Fruit fly (Drosophila melanogaster) whole organism, embryonic: ENCODE data around the gene Rchy1.

ENCODE experiments used
- Aef1 ChIP-seq: fragments of 200-800 bp; sonication (Bioruptor generic); IDR thresholded peaks from 3 replicates; pipeline ENCODE4 v1.3.6; 2022; ENCODE audit warnings: missing biosample characterization, missing genetic modification characterization
- CG10209 ChIP-seq: fragments of 200-800 bp; sonication (Bioruptor generic); optimal IDR thresholded peaks from 3 replicates; lab custom pipeline; 2017; ENCODE audit warnings: missing biosample characterization, mild to moderate bottlenecking, missing genetic modification characterization, missing genetic modification reagents
- CG1024 ChIP-seq: fragments of 200-800 bp; sonication (Bioruptor generic); IDR thresholded peaks from 2 replicates; pipeline ENCODE4 v1.3.6; 2022; ENCODE audit warnings: missing biosample characterization, missing genetic modification characterization
- CG11247 ChIP-seq: fragments of 200-800 bp; sonication (Bioruptor generic); IDR thresholded peaks from 2 replicates; pipeline ENCODE4 v1.3.6; 2022; ENCODE audit warnings: missing biosample characterization, missing genetic modification characterization
- CG11696 ChIP-seq: fragments of 200-800 bp; sonication (Bioruptor generic); IDR thresholded peaks from 2 replicates; pipeline ENCODE4 v1.3.6; 2022; ENCODE audit warnings: missing biosample characterization, missing genetic modification characterization
- CG12219 ChIP-seq: fragments of 200-800 bp; sonication (Bioruptor generic); optimal IDR thresholded peaks from 3 replicates; lab custom pipeline; 2018; ENCODE audit warnings: missing biosample characterization, mild to moderate bottlenecking, missing genetic modification characterization
- CG14667 ChIP-seq: fragments of 200-800 bp; sonication (Bioruptor generic); IDR thresholded peaks from 2 replicates; pipeline ENCODE4 v1.3.6; 2022; ENCODE audit warnings: missing biosample characterization, missing genetic modification characterization
- CG1603 ChIP-seq: fragments of 200-800 bp; sonication (Bioruptor generic); optimal IDR thresholded peaks from 2 replicates; lab custom pipeline; 2019; ENCODE audit warnings: missing biosample characterization, mild to moderate bottlenecking, missing genetic modification characterization, moderate library complexity
- CG17361 ChIP-seq: fragments of 200-800 bp; sonication (Bioruptor generic); IDR thresholded peaks from 3 replicates; pipeline ENCODE4 v1.3.6; 2022; ENCODE audit warnings: missing biosample characterization, missing genetic modification characterization
- CG17829 ChIP-seq: fragments of 200-800 bp; optimal IDR thresholded peaks from 2 replicates; lab custom pipeline; 2019; ENCODE audit warnings: missing biosample characterization, mild to moderate bottlenecking, missing genetic modification characterization, moderate library complexity
- CG18476 ChIP-seq: fragments of 200-800 bp; sonication (Bioruptor generic); optimal IDR thresholded peaks from 2 replicates; lab custom pipeline; 2016; ENCODE audit warnings: missing biosample characterization, mild to moderate bottlenecking, missing genetic modification characterization
- CG2129 ChIP-seq: fragments of 200-800 bp; sonication (Bioruptor generic); IDR thresholded peaks from 2 replicates; pipeline ENCODE4 v1.3.6; 2022; ENCODE audit warnings: missing biosample characterization, missing genetic modification characterization; ENCODE audit not compliant: partially characterized antibody
- CG31365 ChIP-seq: fragments of 200-800 bp; sonication (Bioruptor generic); optimal IDR thresholded peaks from 2 replicates; lab custom pipeline; 2018; ENCODE audit warnings: missing biosample characterization, mild to moderate bottlenecking, missing genetic modification characterization
- CG31441 ChIP-seq: fragments of 200-800 bp; sonication (Bioruptor generic); IDR thresholded peaks from 2 replicates; pipeline ENCODE4 v1.3.6; 2022; ENCODE audit warnings: missing biosample characterization, missing genetic modification characterization
- CG32532 ChIP-seq: fragments of 200-800 bp; sonication (Bioruptor generic); IDR thresholded peaks from 2 replicates; pipeline ENCODE4 v1.3.6; 2022; ENCODE audit warnings: missing biosample characterization, missing genetic modification characterization
- CG3847 ChIP-seq: fragments of 200-800 bp; sonication (Bioruptor generic); IDR thresholded peaks from 2 replicates; pipeline ENCODE4 v1.3.6; 2022; ENCODE audit warnings: missing biosample characterization, missing genetic modification characterization
- CG4707 ChIP-seq: fragments of 200-800 bp; sonication (Bioruptor generic); optimal IDR thresholded peaks from 2 replicates; lab custom pipeline; 2018; ENCODE audit warnings: missing biosample characterization, mild to moderate bottlenecking, missing genetic modification characterization, moderate library complexity
- CG6791 ChIP-seq: fragments of 200-800 bp; sonication (Bioruptor generic); IDR thresholded peaks from 3 replicates; pipeline ENCODE4 v1.3.6; 2022; ENCODE audit warnings: missing biosample characterization, missing genetic modification characterization; ENCODE audit not compliant: partially characterized antibody
- CG6813 ChIP-seq: fragments of 200-800 bp; sonication (Bioruptor generic); optimal IDR thresholded peaks from 2 replicates; lab custom pipeline; 2017; ENCODE audit warnings: missing biosample characterization, missing genetic modification characterization, mild to moderate bottlenecking, moderate library complexity, missing genetic modification reagents
- CG7271 ChIP-seq: fragments of 200-800 bp; sonication (Bioruptor generic); optimal IDR thresholded peaks from 2 replicates; lab custom pipeline; 2018; ENCODE audit warnings: missing biosample characterization, mild to moderate bottlenecking, missing genetic modification characterization, moderate library complexity
- CG8924 ChIP-seq: fragments of 200-800 bp; optimal IDR thresholded peaks from 3 replicates; lab custom pipeline; 2019; ENCODE audit warnings: missing biosample characterization, mild to moderate bottlenecking, missing genetic modification characterization, moderate library complexity
- CG9437 ChIP-seq: fragments of 200-800 bp; sonication (Bioruptor generic); optimal IDR thresholded peaks from 2 replicates; lab custom pipeline; 2018; ENCODE audit warnings: missing biosample characterization, mild to moderate bottlenecking, missing genetic modification characterization
- CG9817 ChIP-seq: fragments of 200-800 bp; sonication (Bioruptor generic); optimal IDR thresholded peaks from 2 replicates; lab custom pipeline; 2018; ENCODE audit warnings: missing biosample characterization, mild to moderate bottlenecking, missing genetic modification characterization, moderate library complexity
- CrebB ChIP-seq: fragments of 200-800 bp; sonication (Bioruptor generic); optimal IDR thresholded peaks from 3 replicates; lab custom pipeline; 2018; ENCODE audit warnings: missing biosample characterization, mild to moderate bottlenecking, missing genetic modification characterization
- E2f2 ChIP-seq: fragments of 200-800 bp; sonication (Bioruptor generic); IDR thresholded peaks from 2 replicates; pipeline ENCODE4 v1.3.6; 2022; ENCODE audit warnings: missing biosample characterization, missing genetic modification characterization
- Elba2 ChIP-seq: fragments of 200-800 bp; sonication (Bioruptor generic); optimal IDR thresholded peaks from 3 replicates; lab custom pipeline; 2016; ENCODE audit warnings: missing biosample characterization, missing genetic modification characterization
- HHEX ChIP-seq: fragments of 200-800 bp; sonication (Bioruptor generic); optimal IDR thresholded peaks from 3 replicates; lab custom pipeline; 2017; ENCODE audit warnings: missing biosample characterization, mild to moderate bottlenecking, missing genetic modification characterization, missing genetic modification reagents
- Hr3 ChIP-seq: fragments of 200-800 bp; sonication (Bioruptor generic); optimal IDR thresholded peaks from 3 replicates; lab custom pipeline; 2016; ENCODE audit warnings: missing biosample characterization, missing genetic modification characterization
- Hr78 ChIP-seq, 2 experiments: fragments of 200-800 bp in 1 of 2; fragments of >200 bp in 1 of 2; sonication (Bioruptor generic) in 1 of 2; optimal IDR thresholded peaks; 2 replicates each; lab custom pipeline; 2017 to 2019; ENCODE audit warnings: missing biosample characterization in 2 of 2, missing genetic modification characterization in 2 of 2, mild to moderate bottlenecking in 1 of 2, moderate library complexity in 1 of 2
- NC2β ChIP-seq: fragments of 200-800 bp; sonication (Bioruptor generic); optimal IDR thresholded peaks from 2 replicates; lab custom pipeline; 2016; ENCODE audit warnings: missing biosample characterization, missing genetic modification characterization
- Poxn ChIP-seq: fragments of 200-800 bp; sonication (Bioruptor generic); IDR thresholded peaks from 2 replicates; pipeline ENCODE4 v1.3.6; 2022; ENCODE audit warnings: missing biosample characterization, missing genetic modification characterization
- Sin3A ChIP-seq: fragments of >200 bp; optimal IDR thresholded peaks from 2 replicates; lab custom pipeline; 2018
- YL-1 ChIP-seq: fragments of 200-800 bp; sonication (Bioruptor generic); optimal IDR thresholded peaks from 3 replicates; lab custom pipeline; 2017; ENCODE audit warnings: missing biosample characterization, mild to moderate bottlenecking, missing genetic modification characterization
- caup ChIP-seq: fragments of 200-800 bp; sonication (Bioruptor generic); optimal IDR thresholded peaks from 3 replicates; lab custom pipeline; 2017; ENCODE audit warnings: missing biosample characterization, mild to moderate bottlenecking, missing genetic modification characterization, moderate library complexity; ENCODE audit not compliant: severe bottlenecking
- corto ChIP-seq: fragments of 200-800 bp; sonication (Bioruptor generic); optimal IDR thresholded peaks from 2 replicates; lab custom pipeline; 2016; ENCODE audit warnings: missing biosample characterization, mild to moderate bottlenecking, missing genetic modification characterization, moderate library complexity
- disco-r ChIP-seq: fragments of 200-800 bp; sonication (Bioruptor generic); optimal IDR thresholded peaks from 2 replicates; lab custom pipeline; 2016; ENCODE audit warnings: missing biosample characterization, missing genetic modification characterization
- gem ChIP-seq: fragments of 200-800 bp; sonication (Bioruptor generic); optimal IDR thresholded peaks from 2 replicates; lab custom pipeline; 2019; ENCODE audit warnings: missing biosample characterization, mild to moderate bottlenecking, missing genetic modification characterization, moderate library complexity
- nerfin-2 ChIP-seq: fragments of 200-800 bp; sonication (Bioruptor generic); IDR thresholded peaks from 2 replicates; pipeline ENCODE4 v1.3.6; 2022; ENCODE audit warnings: missing biosample characterization, missing genetic modification characterization; ENCODE audit not compliant: partially characterized antibody
- nmo ChIP-seq: fragments of 200-800 bp; sonication (Bioruptor generic); optimal IDR thresholded peaks from 2 replicates; lab custom pipeline; 2018; ENCODE audit warnings: missing biosample characterization, mild to moderate bottlenecking, missing genetic modification characterization, moderate library complexity
- onecut ChIP-seq: fragments of 200-800 bp; sonication (Bioruptor generic); IDR thresholded peaks from 2 replicates; pipeline ENCODE4 v1.3.6; 2022; ENCODE audit warnings: missing biosample characterization, missing genetic modification characterization
- org-1 ChIP-seq: fragments of 200-800 bp; sonication (Bioruptor generic); optimal IDR thresholded peaks from 2 replicates; lab custom pipeline; 2017; ENCODE audit warnings: missing biosample characterization, missing genetic modification characterization
- pan ChIP-seq, 4 experiments: fragments of >200 bp in 3 of 4; fragments of 200-800 bp in 1 of 4; sonication (Bioruptor generic) in 1 of 4; optimal IDR thresholded peaks in 3 of 4; IDR thresholded peaks in 1 of 4; 2 replicates each; pipeline versions ENCODE4 v1.3.6 to Lab custom; 2017 to 2022; ENCODE audit warnings: missing biosample characterization in 2 of 4, missing genetic modification characterization in 2 of 4, mixed read lengths in 1 of 4
- salm ChIP-seq: fragments of 200-800 bp; sonication (Bioruptor generic); optimal IDR thresholded peaks from 2 replicates; lab custom pipeline; 2018; ENCODE audit warnings: missing biosample characterization, mild to moderate bottlenecking, missing genetic modification characterization
- schlank ChIP-seq: fragments of 200-800 bp; sonication (Bioruptor generic); optimal IDR thresholded peaks from 2 replicates; lab custom pipeline; 2018; ENCODE audit warnings: missing biosample characterization, mild to moderate bottlenecking, missing genetic modification characterization
- sd ChIP-seq: fragments of 200-800 bp; sonication (Bioruptor generic); optimal IDR thresholded peaks from 3 replicates; lab custom pipeline; 2018; ENCODE audit warnings: missing biosample characterization, mild to moderate bottlenecking, missing genetic modification characterization, moderate library complexity
- sob ChIP-seq: fragments of 200-800 bp; sonication (Bioruptor generic); IDR thresholded peaks from 2 replicates; pipeline ENCODE4 v1.3.6; 2022; ENCODE audit warnings: missing biosample characterization, missing genetic modification characterization
- sqz ChIP-seq: fragments of 200-800 bp; sonication (Bioruptor generic); optimal IDR thresholded peaks from 3 replicates; lab custom pipeline; 2018; ENCODE audit warnings: missing biosample characterization, mild to moderate bottlenecking, missing genetic modification characterization
- stc ChIP-seq: fragments of 200-800 bp; sonication (Bioruptor generic); IDR thresholded peaks from 2 replicates; pipeline ENCODE4 v1.3.6; 2022; ENCODE audit warnings: missing biosample characterization, missing genetic modification characterization
- tap ChIP-seq: fragments of 200-800 bp; optimal IDR thresholded peaks from 3 replicates; lab custom pipeline; 2019; ENCODE audit warnings: missing biosample characterization, mild to moderate bottlenecking, missing genetic modification characterization, moderate library complexity
- ttk ChIP-seq: fragments of 200-800 bp; sonication (Bioruptor generic); IDR thresholded peaks from 2 replicates; pipeline ENCODE4 v2.1.2; 2022; ENCODE audit warnings: missing biosample characterization, missing genetic modification characterization

The Rchy1 gene

dm6 chr2L:6461497-6461896 lies 4.0 kb downstream of the Rchy1 start (continued):
- TF ChIP-seq E2f2 (no peak; the same call in 1 of the 2 replicates), CG10209 (peak; percentile 26), disco-r (no peak), YL-1 (GFP tag; lab: Kevin White, UChicago) (no peak), caup (peak; percentile 7), schlank (tag; lab: Kevin White, UChicago) (no peak), CG32532 (GFP tag; lab: Robert Waterston, UW) (no peak), sqz (GFP tag; lab: Kevin White, UChicago) (peak; percentile 15), CG18476 (GFP tag; lab: Kevin White, UChicago) (no peak), Hr3 (no peak), pan (optimal IDR thresholded peaks at IDR 0.05; lab: Kevin White, UChicago) (no peak), pan (GFP tag; optimal IDR thresholded peaks at IDR 0.05 in 1 of 2, IDR thresholded peaks at IDR 0.05 in 1 of 2) (peak in 1 of 2 experiments; percentile 35), salm (peak; percentile 56), CG8924 (no peak), CG1024 (GFP tag; lab: Robert Waterston, UW) (no peak; the same call in 1 of the 2 replicates), CG2129 (no peak), sob (GFP tag; lab: Robert Waterston, UW) (0 out of 2 replicates have a peak, but pooled peaks have one; percentile 25), CG6791 (GFP tag; lab: Robert Waterston, UW) (0 out of 3 replicates have a peak, but pooled peaks have one; percentile 32), CG7271 (no peak), HHEX (GFP tag; lab: Kevin White, UChicago) (peak; percentile 46), CG31365 (tag; lab: Kevin White, UChicago) (peak; percentile 10), CG1603 (tag; lab: Kevin White, UChicago) (peak; percentile 57), CG3847 (no peak), CrebB (tag; lab: Kevin White, UChicago) (no peak), ttk (GFP tag; lab: Robert Waterston, UW) (0 out of 2 replicates have a peak, but pooled peaks have one; percentile 15), sd (no peak), CG11247 (GFP tag; lab: Robert Waterston, UW) (no peak), org-1 (peak; percentile 9), CG11696 (peak; percentile 55; the same call in 1 of the 2 replicates), CG31441 (no peak), CG4707 (GFP tag; lab: Kevin White, UChicago) (peak; percentile 55), tap (tag; lab: Kevin White, UChicago) (peak; percentile 15), CG6813 (GFP tag; lab: Kevin White, UChicago) (peak; percentile 70), gem (tag; lab: Kevin White, UChicago) (peak; percentile 23), corto (GFP tag; lab: Kevin White, UChicago) (no peak), Aef1 (GFP tag; lab: Robert Waterston, UW) (no peak), nmo (GFP tag; lab: Kevin White, UChicago) (peak; percentile 9), Poxn (GFP tag; lab: Robert Waterston, UW) (no peak), nerfin-2 (GFP tag; lab: Robert Waterston, UW) (no peak), onecut (GFP tag; lab: Robert Waterston, UW) (0 out of 2 replicates have a peak, but pooled peaks have one; percentile 5), CG17829 (tag; lab: Kevin White, UChicago) (no peak), stc (GFP tag; lab: Robert Waterston, UW) (peak; percentile 43; the same call in 1 of the 2 replicates), CG9437 (GFP tag; lab: Kevin White, UChicago) (no peak), CG12219 (GFP tag; lab: Kevin White, UChicago) (peak; percentile 56), NC2β (GFP tag; lab: Kevin White, UChicago) (no peak), Sin3A (no peak), CG14667 (no peak), CG17361 (GFP tag; lab: Robert Waterston, UW) (no peak), CG9817 (peak; percentile 0), Elba2 (GFP tag; lab: Kevin White, UChicago) (no peak), Hr78 (GFP tag; optimal IDR thresholded peaks at IDR 0.05; lab: Kevin White, UChicago) (no peak)
